Worm (Caenorhabditis elegans) whole organism, mixed stage, embryonic: ENCODE results near the gene ttbk-7.

Source experiments
- ces-1 ChIP-seq: fragments of 150-350 bp; optimal IDR thresholded peaks from 2 replicates; lab custom pipeline; 2014; ENCODE audit warnings: missing biosample characterization, missing genetic modification reagents, missing genetic modification characterization
- lin-13 ChIP-seq: fragments of 150-350 bp; optimal IDR thresholded peaks from 2 replicates; lab custom pipeline; 2014; ENCODE audit warnings: missing biosample characterization, missing genetic modification characterization
- lsy-2 ChIP-seq: fragments of 150-350 bp; optimal IDR thresholded peaks from 2 replicates; lab custom pipeline; 2014; ENCODE audit warnings: missing biosample characterization, missing genetic modification characterization
- nhr-28 ChIP-seq: fragments of 150-350 bp; optimal IDR thresholded peaks from 2 replicates; lab custom pipeline; 2014; ENCODE audit warnings: missing biosample characterization, missing genetic modification characterization
- nhr-76 ChIP-seq: sonication (generic microtip); optimal IDR thresholded peaks from 2 replicates; lab custom pipeline; 2017; ENCODE audit warnings: missing biosample characterization, missing genetic modification characterization
- unc-62 ChIP-seq: fragments of 150-350 bp; optimal IDR thresholded peaks from 2 replicates; lab custom pipeline; 2014; ENCODE audit warnings: missing biosample characterization, missing genetic modification reagents, missing genetic modification characterization

- no peak for TF ChIP-seq nhr-76 (tag; lab: Kevin White, UChicago)
- no peak for TF ChIP-seq lsy-2 (tag; lab: Kevin White, UChicago)
- TF ChIP-seq nhr-28: no peak
- no peak for TF ChIP-seq ces-1 (GFP tag; lab: Kevin White, UChicago)
- no peak for TF ChIP-seq lin-13 (tag; lab: Kevin White, UChicago)
- TF ChIP-seq unc-62 (GFP tag; lab: Kevin White, UChicago): no peak
Measured at ce11 chrV:12845247-12845646, 50.4 kb downstream of the ttbk-7 start, which contains the start of gene C44H9.6.
